Worm (Caenorhabditis elegans): ENCODE data around the gene fbxc-22.

Gene fbxc-22

DNA sequence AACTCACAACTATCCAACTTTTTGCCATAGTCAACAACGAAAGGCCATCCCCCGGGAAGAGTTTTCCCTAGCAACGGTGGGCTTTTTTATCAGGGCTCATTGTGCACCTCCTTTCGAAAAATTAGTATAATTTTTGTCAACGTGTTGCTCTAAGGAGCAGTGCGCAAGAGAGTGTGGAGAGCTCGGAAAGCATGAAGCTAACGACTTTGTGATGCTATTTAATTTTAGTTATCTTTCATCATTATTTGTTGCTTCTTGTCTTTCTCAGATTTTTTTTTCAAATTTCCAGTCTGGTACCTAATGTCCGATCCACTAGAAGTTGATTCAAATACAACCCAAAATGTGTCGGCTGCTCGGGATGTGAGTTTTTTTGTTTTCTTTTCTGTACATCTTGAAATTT, 39.2 kb upstream of the fbxc-22 start, which contains the start of gene ceh-81:
ceh-81 (plus strand) TSS at position 301 of the 400 bp plus-strand sequence.
- TF ChIP-seq nhr-129 (tag; optimal IDR thresholded peaks at IDR 0.05) (no peak), sma-3 (GFP tag; optimal IDR thresholded peaks at IDR 0.05) (no peak), ceh-16 (tag; optimal IDR thresholded peaks at IDR 0.05) (no peak), snpc-4 (tag; optimal IDR thresholded peaks at IDR 0.05) (no peak), lin-13 (GFP tag; optimal IDR thresholded peaks at IDR 0.05) (no peak), lin-11 (tag; optimal IDR thresholded peaks at IDR 0.05) (no peak), peb-1 (tag; optimal IDR thresholded peaks at IDR 0.05) (no peak), nhr-21 (tag; optimal IDR thresholded peaks at IDR 0.05) (no peak), elt-1 (tag; optimal IDR thresholded peaks at IDR 0.05) (no peak), nhr-77 (tag; optimal IDR thresholded peaks at IDR 0.05) (no peak), mab-5 (tag; optimal IDR thresholded peaks at IDR 0.05) (no peak)

- TF ChIP-seq fos-1 (tag; optimal IDR thresholded peaks at IDR 0.05) (peak; percentile 87), crh-2 (tag; optimal IDR thresholded peaks at IDR 0.05) (peak; percentile 41), egl-27 (tag; optimal IDR thresholded peaks at IDR 0.05) (no peak), ztf-4 (tag; optimal IDR thresholded peaks at IDR 0.05) (no peak)
Observed at ce11 chrII:1728253-1728652, 37.3 kb upstream of the fbxc-22 start, which contains the start of gene btb-9. Gene btb-9 (plus strand): TSS chrII:1728506.

DNA sequence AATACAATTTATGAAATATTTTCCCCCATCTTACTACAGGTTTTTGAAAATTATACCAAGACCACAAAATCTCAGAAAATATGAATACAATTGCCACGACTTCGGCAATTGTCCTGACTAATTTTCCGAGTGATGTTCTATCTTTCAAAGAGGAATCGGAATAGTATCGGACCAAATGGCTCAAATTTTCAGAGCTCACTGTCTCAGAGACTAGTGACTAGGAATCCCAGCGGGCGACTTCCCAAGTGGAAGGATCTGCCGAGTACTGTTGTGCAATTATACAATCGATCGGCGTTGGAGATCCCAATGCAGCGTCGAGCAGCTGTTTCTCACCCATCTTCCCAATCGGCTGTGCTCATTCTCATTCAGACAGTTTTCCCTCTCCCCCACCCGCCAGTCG, 34.8 kb upstream of the fbxc-22 start, which contains the start of gene F45C12.17:
F45C12.17 (plus strand) TSS at position 377 of the 400 bp plus-strand sequence.
- TF ChIP-seq unc-39 (tag; optimal IDR thresholded peaks at IDR 0.05) (no peak), lin-13 (GFP tag; optimal IDR thresholded peaks at IDR 0.05) (no peak), ama-1 (optimal IDR thresholded peaks at IDR 0.05) (no peak), zag-1 (tag; optimal IDR thresholded peaks at IDR 0.05) (no peak), sma-9 (GFP tag; optimal IDR thresholded peaks at IDR 0.05) (no peak), sma-9 (tag; optimal IDR thresholded peaks at IDR 0.05) (no peak), crh-2 (tag; optimal IDR thresholded peaks at IDR 0.05) (no peak), nhr-21 (tag; optimal IDR thresholded peaks at IDR 0.05) (no peak), lin-39 (tag; optimal IDR thresholded peaks at IDR 0.05) (no peak)

ce11 chrII:1724314-1724713, 33.4 kb upstream of the fbxc-22 start, which contains the start of gene fbxb-11:
Gene fbxb-11 (plus strand): TSS chrII:1724614.
- TF ChIP-seq elt-3 (tag; optimal IDR thresholded peaks at IDR 0.05) (no peak), R02D3.7 (tag; optimal IDR thresholded peaks at IDR 0.05) (no peak), lin-11 (tag; optimal IDR thresholded peaks at IDR 0.05) (no peak), nhr-21 (tag; optimal IDR thresholded peaks at IDR 0.05) (no peak), sem-4 (tag; optimal IDR thresholded peaks at IDR 0.05) (no peak), unc-39 (tag; optimal IDR thresholded peaks at IDR 0.05) (no peak)

DNA sequence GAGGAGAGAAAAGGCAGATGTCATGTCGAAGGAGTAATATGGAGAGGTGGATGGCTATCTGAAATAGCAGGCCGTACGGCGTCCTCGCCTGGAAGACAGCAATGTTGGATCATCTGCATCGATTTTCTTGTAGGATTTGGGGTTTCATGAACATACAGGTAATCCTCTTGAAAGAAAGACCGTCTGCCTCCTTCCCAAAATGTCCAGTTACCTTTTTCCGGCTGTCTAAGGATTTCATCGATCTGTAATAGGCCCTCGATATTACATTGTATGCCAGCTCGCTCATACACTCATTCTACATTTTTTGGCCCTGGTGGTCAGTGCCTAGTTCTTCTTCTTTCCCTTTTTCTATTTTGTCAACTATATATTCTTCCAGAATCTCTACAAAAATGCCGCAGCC, 31.5 kb upstream of the fbxc-22 start, which contains the start of the genes fbxb-5 and btb-8:
fbxb-5 (minus strand) TSS at position 101 of the 400 bp plus-strand sequence.
btb-8 (plus strand) TSS at position 377 of the 400 bp plus-strand sequence.
- TF ChIP-seq peb-1 (tag; optimal IDR thresholded peaks at IDR 0.05) (no peak), alr-1 (tag; optimal IDR thresholded peaks at IDR 0.05) (no peak), elt-3 (tag; optimal IDR thresholded peaks at IDR 0.05) (no peak), lin-11 (tag; optimal IDR thresholded peaks at IDR 0.05) (no peak), nhr-25 (tag; optimal IDR thresholded peaks at IDR 0.05) (no peak), nhr-129 (tag; optimal IDR thresholded peaks at IDR 0.05) (no peak), ztf-1 (GFP tag; conservative IDR thresholded peaks at IDR 0.05) (no peak), ceh-16 (tag; optimal IDR thresholded peaks at IDR 0.05) (no peak)

DNA sequence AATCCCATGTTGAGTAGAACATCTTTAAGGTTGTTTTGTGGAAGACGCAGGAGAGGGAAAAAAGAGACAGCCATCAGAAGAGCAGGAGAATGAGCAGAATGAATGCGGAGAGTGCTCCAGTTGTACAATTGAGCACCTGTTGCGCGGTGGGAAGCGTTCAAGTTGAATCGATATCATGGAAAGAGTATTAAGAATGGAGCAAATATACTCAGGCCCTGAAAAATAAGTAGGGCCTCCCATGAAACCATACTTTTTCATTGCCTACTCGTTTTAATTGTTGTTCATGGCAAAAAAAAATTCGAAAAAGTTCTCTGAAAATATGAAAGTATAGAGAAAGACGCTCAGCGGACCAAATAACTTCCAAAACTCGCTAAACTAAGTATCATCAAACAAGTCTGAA, 28.2 kb upstream of the fbxc-22 start, which contains the start of gene fbxb-48:
fbxb-48 (minus strand) TSS at position 101 of the 400 bp plus-strand sequence.
- no peak for TF ChIP-seq fos-1 (tag; optimal IDR thresholded peaks at IDR 0.05)
- TF ChIP-seq R02D3.7 (tag; optimal IDR thresholded peaks at IDR 0.05) = no peak
- no peak for TF ChIP-seq sma-9 (GFP tag; optimal IDR thresholded peaks at IDR 0.05)
- no peak for TF ChIP-seq sma-9 (tag; optimal IDR thresholded peaks at IDR 0.05)
- TF ChIP-seq nhr-21 (tag; optimal IDR thresholded peaks at IDR 0.05) = no peak
- TF ChIP-seq mab-5 (tag; optimal IDR thresholded peaks at IDR 0.05) = no peak
- TF ChIP-seq ztf-11 (tag; optimal IDR thresholded peaks at IDR 0.05) = no peak
- TF ChIP-seq ztf-4 (tag; optimal IDR thresholded peaks at IDR 0.05) = no peak
- TF ChIP-seq alr-1 (tag; optimal IDR thresholded peaks at IDR 0.05) = no peak
- no peak for TF ChIP-seq nhr-23 (tag; optimal IDR thresholded peaks at IDR 0.05)
- no peak for TF ChIP-seq ceh-16 (tag; optimal IDR thresholded peaks at IDR 0.05)
- TF ChIP-seq unc-39 (tag; optimal IDR thresholded peaks at IDR 0.05) = no peak
- no peak for TF ChIP-seq mbf-1 (tag; optimal IDR thresholded peaks at IDR 0.05)
- TF ChIP-seq unc-62 (GFP tag; optimal IDR thresholded peaks at IDR 0.05) = no peak
- TF ChIP-seq nhr-11 (tag; optimal IDR thresholded peaks at IDR 0.05) = no peak
